Fruit fly (Drosophila melanogaster) whole organism, adult: ENCODE measurements around the gene TfIIA-S.

Source experiments
- CG11617 ChIP-seq: fragments of 200-800 bp; sonication (Bioruptor generic); optimal IDR thresholded peaks from 2 replicates; lab custom pipeline; 2017; ENCODE audit warnings: mild to moderate bottlenecking, missing biosample characterization, missing genetic modification reagents, missing genetic modification characterization
- CG12768 ChIP-seq: fragments of 200-800 bp; sonication (Bioruptor generic); optimal IDR thresholded peaks from 2 replicates; lab custom pipeline; 2017; ENCODE audit warnings: missing biosample characterization, missing genetic modification characterization, mild to moderate bottlenecking, moderate library complexity, missing genetic modification reagents
- CG14711 ChIP-seq: fragments of 200-800 bp; sonication (Bioruptor generic); optimal IDR thresholded peaks from 2 replicates; lab custom pipeline; 2018; ENCODE audit warnings: missing biosample characterization, mild to moderate bottlenecking, missing genetic modification characterization, moderate library complexity
- CG1620 ChIP-seq: fragments of 200-800 bp; sonication (Bioruptor generic); optimal IDR thresholded peaks from 2 replicates; lab custom pipeline; 2016; ENCODE audit warnings: missing biosample characterization, missing genetic modification characterization
- CG33017 ChIP-seq: fragments of 200-800 bp; sonication (Bioruptor generic); optimal IDR thresholded peaks from 2 replicates; lab custom pipeline; 2018; ENCODE audit warnings: missing biosample characterization, mild to moderate bottlenecking, missing genetic modification characterization, moderate library complexity
- CG5204 ChIP-seq: fragments of 200-800 bp; sonication (Bioruptor generic); optimal IDR thresholded peaks from 2 replicates; lab custom pipeline; 2016; ENCODE audit warnings: missing biosample characterization, missing genetic modification characterization
- CG7045 ChIP-seq: fragments of 200-800 bp; sonication (Bioruptor generic); optimal IDR thresholded peaks from 2 replicates; lab custom pipeline; 2017; ENCODE audit warnings: missing biosample characterization, mild to moderate bottlenecking, missing genetic modification characterization
- CG7101 ChIP-seq: fragments of 200-800 bp; sonication (Bioruptor generic); optimal IDR thresholded peaks from 2 replicates; lab custom pipeline; 2018; ENCODE audit warnings: missing biosample characterization, mild to moderate bottlenecking, missing genetic modification characterization, moderate library complexity
- Clk ChIP-seq: fragments of 200-800 bp; sonication (Bioruptor generic); optimal IDR thresholded peaks from 2 replicates; lab custom pipeline; 2017; ENCODE audit warnings: missing biosample characterization, missing genetic modification characterization
- Crg-1 ChIP-seq: fragments of 200-800 bp; sonication (Bioruptor generic); optimal IDR thresholded peaks from 2 replicates; lab custom pipeline; 2016; ENCODE audit warnings: missing biosample characterization, missing genetic modification characterization
- Hr96 ChIP-seq: fragments of 200-800 bp; sonication (Bioruptor generic); optimal IDR thresholded peaks from 2 replicates; lab custom pipeline; 2016; ENCODE audit warnings: missing biosample characterization, missing genetic modification characterization
- Mnt ChIP-seq: fragments of 200-800 bp; sonication (Bioruptor generic); optimal IDR thresholded peaks from 2 replicates; lab custom pipeline; 2016; ENCODE audit warnings: missing biosample characterization, mild to moderate bottlenecking, missing genetic modification characterization
- bab1 ChIP-seq: fragments of 200-800 bp; sonication (Bioruptor generic); optimal IDR thresholded peaks from 3 replicates; lab custom pipeline; 2019; ENCODE audit warnings: missing biosample characterization, mild to moderate bottlenecking, missing genetic modification characterization, moderate library complexity
- cic ChIP-seq: fragments of 200-800 bp; sonication (Bioruptor generic); optimal IDR thresholded peaks from 2 replicates; lab custom pipeline; 2017; ENCODE audit warnings: missing biosample characterization, mild to moderate bottlenecking, missing genetic modification characterization, moderate library complexity
- cnc ChIP-seq, 2 experiments: fragments of >200 bp; optimal IDR thresholded peaks; 2 replicates each; lab custom pipeline; 2017
- kay ChIP-seq: fragments of 200-800 bp; sonication (Bioruptor generic); peaks from one replicate; lab custom pipeline; 2016; ENCODE audit warnings: missing biosample characterization, missing genetic modification characterization, borderline replicate concordance
- ovo ChIP-seq: fragments of 200-800 bp; sonication (Bioruptor generic); optimal IDR thresholded peaks from 2 replicates; lab custom pipeline; 2016; ENCODE audit warnings: missing biosample characterization, missing genetic modification characterization
- pad ChIP-seq: fragments of 200-800 bp; sonication (Bioruptor generic); optimal IDR thresholded peaks from 3 replicates; lab custom pipeline; 2017; ENCODE audit warnings: missing biosample characterization, missing genetic modification characterization, mild to moderate bottlenecking, moderate library complexity, missing genetic modification reagents
- tj ChIP-seq: fragments of 200-800 bp; sonication (Bioruptor generic); optimal IDR thresholded peaks from 3 replicates; lab custom pipeline; 2017; ENCODE audit warnings: missing biosample characterization, mild to moderate bottlenecking, missing genetic modification characterization, moderate library complexity
- toe ChIP-seq: fragments of 200-800 bp; sonication (Bioruptor generic); optimal IDR thresholded peaks from 2 replicates; lab custom pipeline; 2016; ENCODE audit warnings: missing biosample characterization, missing genetic modification characterization

The TfIIA-S gene

DNA sequence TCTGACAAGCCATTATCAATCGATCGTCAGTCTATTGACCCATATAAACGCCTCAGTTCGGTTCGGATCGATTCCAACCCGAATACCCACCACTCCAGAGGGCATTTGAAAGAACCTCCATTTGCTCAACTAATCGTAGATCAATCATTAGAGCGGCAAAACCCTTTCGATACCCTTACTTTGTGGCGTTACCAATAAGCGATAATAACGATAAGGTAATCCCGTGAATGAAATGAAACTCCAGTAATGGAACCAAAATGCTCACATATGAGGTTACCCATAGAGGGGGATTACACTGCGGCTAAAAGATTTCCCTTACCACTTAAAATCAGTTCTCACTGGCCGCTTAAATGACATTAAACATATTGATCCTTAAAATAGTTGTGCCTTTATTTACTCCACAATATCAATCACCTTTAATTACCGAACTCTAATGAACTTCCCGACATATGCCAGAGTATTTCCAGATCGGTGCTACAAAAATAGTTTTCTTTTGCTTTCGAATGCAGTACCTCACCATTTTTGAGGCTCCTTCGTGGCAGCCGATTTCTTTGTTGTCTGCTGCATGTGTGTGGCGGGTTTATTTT, 18.2 kb downstream of the TfIIA-S start:
- no peak for TF ChIP-seq Crg-1 (GFP tag; lab: Kevin White, UChicago)
- no peak for TF ChIP-seq CG7101 (tag; lab: Kevin White, UChicago)
- no peak for TF ChIP-seq Hr96
- no peak for TF ChIP-seq pad (GFP tag; lab: Kevin White, UChicago)
- TF ChIP-seq CG5204: no peak

DNA sequence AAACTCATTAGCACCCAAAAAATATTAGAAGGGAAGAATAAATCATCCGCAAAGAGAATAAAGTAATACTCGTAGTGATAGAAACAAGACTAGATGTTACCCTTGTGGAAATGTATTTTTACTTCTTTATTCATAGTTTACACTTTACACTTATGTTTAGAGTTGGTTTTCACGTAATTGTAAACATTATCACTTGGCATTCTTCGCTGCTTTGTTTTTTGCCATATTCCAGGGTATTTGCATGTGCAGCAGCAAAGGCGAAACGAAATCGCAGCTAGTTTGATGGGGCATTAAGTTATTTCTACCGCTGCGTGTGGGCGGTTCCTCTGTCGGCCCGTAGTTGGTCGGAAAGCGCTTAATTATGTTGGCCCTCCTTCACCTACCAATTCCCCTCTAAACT, 19.1 kb downstream of the TfIIA-S start:
- TF ChIP-seq pad (GFP tag; lab: Kevin White, UChicago) (no peak), cnc (optimal IDR thresholded peaks at IDR 0.05; lab: Kevin White, UChicago) (no peak), Clk (GFP tag; lab: Kevin White, UChicago) (no peak), CG12768 (no peak), tj (GFP tag; lab: Kevin White, UChicago) (no peak), CG14711 (tag; lab: Kevin White, UChicago) (no peak), CG7045 (GFP tag; lab: Kevin White, UChicago) (no peak), CG11617 (no peak), ovo (GFP tag; lab: Kevin White, UChicago) (no peak)

dm6 chr3R:23869965-23870364, 20.9 kb downstream of the TfIIA-S start:
- TF ChIP-seq CG11617 (no peak), CG7045 (GFP tag; lab: Kevin White, UChicago) (no peak), Crg-1 (GFP tag; lab: Kevin White, UChicago) (no peak), toe (GFP tag; lab: Kevin White, UChicago) (no peak), cic (GFP tag; lab: Kevin White, UChicago) (no peak), Hr96 (no peak), CG12768 (no peak), tj (GFP tag; lab: Kevin White, UChicago) (no peak)

DNA sequence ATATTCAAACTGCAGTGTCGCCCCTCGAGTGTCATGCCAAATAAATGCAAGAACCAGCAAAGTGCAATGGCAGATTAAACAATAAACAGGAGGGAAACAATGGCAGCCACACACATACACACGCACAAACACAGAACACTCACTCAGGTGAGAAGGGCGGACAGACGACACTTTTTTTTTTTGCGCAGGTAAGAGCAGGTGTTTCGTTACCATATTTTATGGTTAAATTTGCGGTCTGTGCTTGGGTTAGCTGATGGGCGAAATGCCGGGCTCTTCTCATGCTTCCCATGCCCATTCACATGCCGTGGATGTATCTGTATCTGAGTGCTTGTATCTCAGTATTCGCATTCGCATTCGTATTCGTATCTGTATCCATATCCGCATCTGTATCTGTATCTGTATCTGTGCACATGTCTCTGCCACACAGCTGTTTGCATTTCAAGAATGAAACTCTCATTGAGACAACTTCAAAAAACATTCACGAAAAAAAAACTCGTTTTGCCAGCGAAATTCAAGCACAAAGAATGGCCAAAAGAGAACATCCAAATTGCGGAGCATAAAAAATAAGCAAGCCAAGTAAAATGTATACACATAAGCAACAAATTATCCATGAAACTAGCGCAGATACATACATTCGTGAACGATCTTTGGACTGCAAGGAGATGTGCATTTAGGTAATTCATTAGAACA, 21.5 kb downstream of the TfIIA-S start:
- TF ChIP-seq tj (GFP tag; lab: Kevin White, UChicago) (peak; percentile 71), CG11617 (no peak), CG7101 (tag; lab: Kevin White, UChicago) (no peak), Clk (GFP tag; lab: Kevin White, UChicago) (no peak), pad (GFP tag; lab: Kevin White, UChicago) (no peak), ovo (GFP tag; lab: Kevin White, UChicago) (no peak), CG12768 (no peak), CG5204 (no peak)

DNA sequence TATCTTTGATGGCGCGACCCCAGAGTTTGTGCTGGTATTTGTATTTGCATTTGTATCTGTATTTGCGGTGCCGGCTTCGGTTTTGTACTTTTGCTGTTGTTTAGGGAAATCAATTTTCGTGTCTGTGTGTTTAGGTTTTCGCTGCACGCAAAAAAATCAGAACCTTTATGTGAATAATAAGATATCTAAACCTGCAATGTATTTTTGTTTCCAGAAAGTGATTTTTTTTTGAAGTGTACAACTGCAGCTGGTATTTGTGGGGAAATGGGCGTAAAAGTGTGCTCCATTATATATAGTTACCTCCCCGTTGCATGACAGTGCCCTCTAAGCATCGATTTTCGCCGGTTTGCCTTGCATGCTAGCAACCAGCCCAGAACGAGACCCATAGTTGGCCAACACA, 23.0 kb downstream of the TfIIA-S start:
- no peak for TF ChIP-seq Crg-1 (GFP tag; lab: Kevin White, UChicago)
- TF ChIP-seq tj (GFP tag; lab: Kevin White, UChicago): no peak
- TF ChIP-seq kay (GFP tag; lab: Kevin White, UChicago): no peak
- TF ChIP-seq CG5204: peak; percentile 9
- TF ChIP-seq bab1 (GFP tag; lab: Kevin White, UChicago): no peak
- TF ChIP-seq CG7101 (tag; lab: Kevin White, UChicago): no peak

- no peak for TF ChIP-seq CG5204
- TF ChIP-seq toe (GFP tag; lab: Kevin White, UChicago): no peak
- no peak for TF ChIP-seq kay (GFP tag; lab: Kevin White, UChicago)
- TF ChIP-seq tj (GFP tag; lab: Kevin White, UChicago): no peak
- no peak for TF ChIP-seq bab1 (GFP tag; lab: Kevin White, UChicago)
- no peak for TF ChIP-seq Mnt
- TF ChIP-seq CG12768: no peak
- TF ChIP-seq Crg-1 (GFP tag; lab: Kevin White, UChicago): no peak
- TF ChIP-seq pad (GFP tag; lab: Kevin White, UChicago): no peak
- TF ChIP-seq CG11617: no peak
- no peak for TF ChIP-seq ovo (GFP tag; lab: Kevin White, UChicago)
- TF ChIP-seq cic (GFP tag; lab: Kevin White, UChicago): no peak
- no peak for TF ChIP-seq CG14711 (tag; lab: Kevin White, UChicago)
- no peak for TF ChIP-seq CG7101 (tag; lab: Kevin White, UChicago)
- TF ChIP-seq cnc (optimal IDR thresholded peaks at IDR 0.05; lab: Kevin White, UChicago): no peak
- TF ChIP-seq Hr96: no peak
- TF ChIP-seq CG33017: no peak
- no peak for TF ChIP-seq Clk (GFP tag; lab: Kevin White, UChicago)
Observed at dm6 chr3R:23867194-23867593, 23.7 kb downstream of the TfIIA-S start.

DNA sequence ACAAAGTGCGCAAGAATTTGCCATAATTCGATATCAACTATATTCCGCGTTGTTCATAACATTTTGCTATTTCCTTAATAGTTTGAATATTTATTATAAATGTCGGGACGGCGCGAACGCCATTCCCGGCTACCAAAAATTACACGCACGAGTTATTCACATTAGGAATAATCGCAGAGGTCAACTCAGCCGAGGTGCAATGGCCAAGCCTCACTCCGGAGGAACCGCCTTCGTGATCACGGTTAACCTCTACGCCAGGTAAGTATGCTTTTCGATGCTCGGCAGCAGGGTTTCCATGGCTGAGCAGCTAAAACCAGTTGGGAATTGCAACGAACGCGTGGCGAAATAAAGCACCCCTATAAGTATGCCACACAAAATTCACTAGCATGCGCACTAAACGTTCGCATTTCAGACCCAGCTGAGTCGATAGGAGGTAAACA, 31.5 kb downstream of the TfIIA-S start:
- peak; percentile 31 for TF ChIP-seq cic (GFP tag; lab: Kevin White, UChicago)
- TF ChIP-seq Crg-1 (GFP tag; lab: Kevin White, UChicago): peak; percentile 70
- peak; percentile 55 for TF ChIP-seq ovo (GFP tag; lab: Kevin White, UChicago)
- TF ChIP-seq CG1620 (GFP tag; lab: Kevin White, UChicago): peak; percentile 69
- TF ChIP-seq Mnt: peak; percentile 60
- peak; percentile 67 for TF ChIP-seq Hr96
- TF ChIP-seq tj (GFP tag; lab: Kevin White, UChicago): peak; percentile 25
- TF ChIP-seq pad (GFP tag; lab: Kevin White, UChicago): peak; percentile 43
- TF ChIP-seq CG7045 (GFP tag; lab: Kevin White, UChicago): peak; percentile 3
- peak; percentile 16 for TF ChIP-seq CG7101 (tag; lab: Kevin White, UChicago)
- TF ChIP-seq bab1 (GFP tag; lab: Kevin White, UChicago): peak; percentile 35
